Worm (Caenorhabditis elegans): ENCODE results near the gene F55G11.1.

F55G11.1 gene

ce11 chrIV:12948470-12948869 is 2.1 kb upstream of the F55G11.1 start, which contains the start of gene F55G11.10:
Gene F55G11.10, plus strand, starts transcription at chrIV:12948770.
- TF ChIP-seq tab-1 (GFP tag; IDR thresholded peaks at IDR 0.05) = no peak
- TF ChIP-seq ztf-29 (GFP tag; IDR thresholded peaks at IDR 0.05) = no peak
- TF ChIP-seq klf-2 (GFP tag; conservative IDR thresholded peaks at IDR 0.05) = no peak
- TF ChIP-seq cog-1 (tag; optimal IDR thresholded peaks at IDR 0.05) = no peak
- TF ChIP-seq flt-1 (GFP tag; IDR thresholded peaks at IDR 0.05) = no peak
- no peak for TF ChIP-seq ztf-23 (GFP tag; IDR thresholded peaks at IDR 0.05)
- TF ChIP-seq T22C8.4 (GFP tag; IDR thresholded peaks at IDR 0.05) = no peak
- no peak for TF ChIP-seq ref-1 (GFP tag; conservative IDR thresholded peaks at IDR 0.05)

ce11 chrIV:12942633-12943032 is 3.8 kb downstream of the F55G11.1 start, which contains the start of gene dct-19:
Gene dct-19, plus strand, starts transcription at chrIV:12942933.
- TF ChIP-seq ztf-29 (GFP tag; IDR thresholded peaks at IDR 0.05) = no peak
- no peak for TF ChIP-seq tab-1 (GFP tag; IDR thresholded peaks at IDR 0.05)
- no peak for TF ChIP-seq ref-1 (GFP tag; conservative IDR thresholded peaks at IDR 0.05)
- TF ChIP-seq flt-1 (GFP tag; IDR thresholded peaks at IDR 0.05) = no peak
- no peak for TF ChIP-seq T22C8.4 (GFP tag; IDR thresholded peaks at IDR 0.05)
- no peak for TF ChIP-seq ztf-23 (GFP tag; IDR thresholded peaks at IDR 0.05)

- TF ChIP-seq klf-2 (GFP tag; conservative IDR thresholded peaks at IDR 0.05) (no peak), ref-1 (GFP tag; conservative IDR thresholded peaks at IDR 0.05) (no peak), tab-1 (GFP tag; IDR thresholded peaks at IDR 0.05) (no peak), ztf-29 (GFP tag; IDR thresholded peaks at IDR 0.05) (no peak), cog-1 (tag; optimal IDR thresholded peaks at IDR 0.05) (no peak), T22C8.4 (GFP tag; IDR thresholded peaks at IDR 0.05) (no peak), flt-1 (GFP tag; IDR thresholded peaks at IDR 0.05) (no peak), ztf-23 (GFP tag; IDR thresholded peaks at IDR 0.05) (no peak)
Observed at ce11 chrIV:12941254-12941653, 5.1 kb downstream of the F55G11.1 start, which contains the start of gene dod-24. Gene dod-24, minus strand, starts transcription at chrIV:12941354.

ce11 chrIV:12936221-12936776 is 10.1 kb downstream of the F55G11.1 start, which contains the start of the genes cld-1 and dod-21:
Gene cld-1, minus strand, starts transcription at chrIV:12936271.
Gene dod-21, plus strand, starts transcription at chrIV:12936738.
- TF ChIP-seq T22C8.4 (GFP tag; IDR thresholded peaks at IDR 0.05) (no peak), flt-1 (GFP tag; IDR thresholded peaks at IDR 0.05) (no peak), med-1 (GFP tag; optimal IDR thresholded peaks at IDR 0.05; ENCODE audit: insufficient read depth) (no peak)

ce11 chrIV:12926639-12927038 is 19.7 kb downstream of the F55G11.1 start, which contains the start of gene srlf-5:
Gene srlf-5, minus strand, starts transcription at chrIV:12926739.
- TF ChIP-seq flt-1 (GFP tag; IDR thresholded peaks at IDR 0.05) (no peak), ztf-23 (GFP tag; IDR thresholded peaks at IDR 0.05) (no peak), med-1 (GFP tag; optimal IDR thresholded peaks at IDR 0.05; ENCODE audit: insufficient read depth) (no peak), T22C8.4 (GFP tag; IDR thresholded peaks at IDR 0.05) (no peak), klf-2 (GFP tag; conservative IDR thresholded peaks at IDR 0.05) (no peak), ref-1 (GFP tag; conservative IDR thresholded peaks at IDR 0.05) (no peak), cog-1 (tag; optimal IDR thresholded peaks at IDR 0.05) (no peak)

- TF ChIP-seq cog-1 (tag; optimal IDR thresholded peaks at IDR 0.05) (no peak), ref-1 (GFP tag; conservative IDR thresholded peaks at IDR 0.05) (no peak), T22C8.4 (GFP tag; IDR thresholded peaks at IDR 0.05) (no peak), ztf-23 (GFP tag; IDR thresholded peaks at IDR 0.05) (no peak), klf-2 (GFP tag; conservative IDR thresholded peaks at IDR 0.05) (no peak), flt-1 (GFP tag; IDR thresholded peaks at IDR 0.05) (no peak), med-1 (GFP tag; optimal IDR thresholded peaks at IDR 0.05; ENCODE audit: insufficient read depth) (no peak), tab-1 (GFP tag; IDR thresholded peaks at IDR 0.05) (no peak), ztf-29 (GFP tag; IDR thresholded peaks at IDR 0.05) (no peak)
Observed at ce11 chrIV:12924332-12924731, 22.1 kb downstream of the F55G11.1 start, which contains the start of gene srlf-4. Gene srlf-4, minus strand, starts transcription at chrIV:12924432.

ce11 chrIV:12921027-12921426 is 25.4 kb downstream of the F55G11.1 start, which contains the start of gene C32H11.4:
Gene C32H11.4, plus strand, starts transcription at chrIV:12921264.
- TF ChIP-seq flt-1 (GFP tag; IDR thresholded peaks at IDR 0.05) (no peak), ztf-23 (GFP tag; IDR thresholded peaks at IDR 0.05) (no peak), T22C8.4 (GFP tag; IDR thresholded peaks at IDR 0.05) (no peak), klf-2 (GFP tag; conservative IDR thresholded peaks at IDR 0.05) (no peak), ref-1 (GFP tag; conservative IDR thresholded peaks at IDR 0.05) (no peak), cog-1 (tag; optimal IDR thresholded peaks at IDR 0.05) (no peak), med-1 (GFP tag; optimal IDR thresholded peaks at IDR 0.05; ENCODE audit: insufficient read depth) (no peak), tab-1 (GFP tag; IDR thresholded peaks at IDR 0.05) (no peak), ztf-29 (GFP tag; IDR thresholded peaks at IDR 0.05) (no peak)

ce11 chrIV:12920553-12920952 is 25.8 kb downstream of the F55G11.1 start:
- no peak for TF ChIP-seq med-1 (GFP tag; optimal IDR thresholded peaks at IDR 0.05; ENCODE audit: insufficient read depth)

- TF ChIP-seq tab-1 (GFP tag; IDR thresholded peaks at IDR 0.05) (no peak), ztf-29 (GFP tag; IDR thresholded peaks at IDR 0.05) (no peak), ztf-23 (GFP tag; IDR thresholded peaks at IDR 0.05) (no peak), klf-2 (GFP tag; conservative IDR thresholded peaks at IDR 0.05) (no peak), flt-1 (GFP tag; IDR thresholded peaks at IDR 0.05) (no peak), ref-1 (GFP tag; conservative IDR thresholded peaks at IDR 0.05) (no peak), T22C8.4 (GFP tag; IDR thresholded peaks at IDR 0.05) (no peak), cog-1 (tag; optimal IDR thresholded peaks at IDR 0.05) (no peak), med-1 (GFP tag; optimal IDR thresholded peaks at IDR 0.05; ENCODE audit: insufficient read depth) (no peak)
Observed at ce11 chrIV:12918256-12918655, 28.1 kb downstream of the F55G11.1 start, which contains the start of gene C32H11.3. Gene C32H11.3, plus strand, starts transcription at chrIV:12918556.

- TF ChIP-seq ref-1 (GFP tag; conservative IDR thresholded peaks at IDR 0.05) (no peak), T22C8.4 (GFP tag; IDR thresholded peaks at IDR 0.05) (no peak), ztf-29 (GFP tag; IDR thresholded peaks at IDR 0.05) (no peak), flt-1 (GFP tag; IDR thresholded peaks at IDR 0.05) (no peak), ztf-23 (GFP tag; IDR thresholded peaks at IDR 0.05) (no peak), med-1 (GFP tag; optimal IDR thresholded peaks at IDR 0.05; ENCODE audit: insufficient read depth) (no peak), klf-2 (GFP tag; conservative IDR thresholded peaks at IDR 0.05) (no peak), cog-1 (tag; optimal IDR thresholded peaks at IDR 0.05) (no peak)
Observed at ce11 chrIV:12915479-12915878, 30.9 kb downstream of the F55G11.1 start, which contains the start of gene srz-15. Gene srz-15, plus strand, starts transcription at chrIV:12915779.
